Worm (Caenorhabditis elegans) whole organism, L2 larva: Measurements from ENCODE around the gene got-1.2.
"Not testable (repeated sequence)": the region's sequence is repeated elsewhere in the genome, so short reads cannot be mapped to it uniquely, and the experiment has no call there.

ENCODE experiments used
- aly-2 ChIP-seq: fragments of 150-350 bp; optimal IDR thresholded peaks from 2 replicates; lab custom pipeline; 2014; ENCODE audit warnings: missing biosample characterization, missing genetic modification characterization
- ceh-82 ChIP-seq: fragments of 150-350 bp; optimal IDR thresholded peaks from 2 replicates; lab custom pipeline; 2014; ENCODE audit warnings: missing biosample characterization, missing genetic modification characterization
- lin-39 ChIP-seq: fragments of 150-350 bp; optimal IDR thresholded peaks from 2 replicates; lab custom pipeline; 2014; ENCODE audit warnings: missing biosample characterization, missing genetic modification reagents, missing genetic modification characterization
- nhr-129 ChIP-seq: fragments of 150-350 bp; optimal IDR thresholded peaks from 2 replicates; lab custom pipeline; 2014; ENCODE audit warnings: missing biosample characterization, missing genetic modification characterization
- nhr-21 ChIP-seq: fragments of 150-350 bp; optimal IDR thresholded peaks from 2 replicates; lab custom pipeline; 2014; ENCODE audit warnings: missing biosample characterization, missing genetic modification characterization
- peb-1 ChIP-seq: fragments of 150-350 bp; optimal IDR thresholded peaks from 2 replicates; lab custom pipeline; 2014; ENCODE audit warnings: missing biosample characterization, missing genetic modification characterization
- snpc-4 ChIP-seq: fragments of 150-350 bp; optimal IDR thresholded peaks from 2 replicates; lab custom pipeline; 2014; ENCODE audit warnings: missing biosample characterization, missing genetic modification characterization
- zag-1 ChIP-seq: fragments of 150-350 bp; optimal IDR thresholded peaks from 2 replicates; lab custom pipeline; 2014; ENCODE audit warnings: missing biosample characterization, missing genetic modification characterization
- ztf-1 ChIP-seq: fragments of 200-800 bp; sonication (Bioruptor generic); conservative IDR thresholded peaks from 2 replicates; pipeline ENCODE4 v1.3.6; 2022; ENCODE audit warnings: missing genetic modification characterization, missing compliant biosample characterization
- ztf-11 ChIP-seq: sonication (generic microtip); optimal IDR thresholded peaks from 2 replicates; lab custom pipeline; 2017; ENCODE audit warnings: missing biosample characterization, missing genetic modification characterization

ce11 chrX:16834691-16835090, 41.8 kb upstream of the got-1.2 start, which contains the start of gene F41G4.13:
- TF ChIP-seq nhr-129; lin-39; zag-1; ztf-11; snpc-4 (tag; lab: Kevin White, UChicago); peb-1 (tag; lab: Kevin White, UChicago); aly-2; ztf-1 (GFP tag; lab: Robert Waterston, UW); nhr-21 (tag; lab: Kevin White, UChicago); ceh-82 (tag; lab: Kevin White, UChicago): not testable (repeated sequence)
